Worm (Caenorhabditis elegans) whole organism, mixed stage, embryonic: ENCODE results near the gene ubxn-5.

Experiments
- M03D4.4 ChIP-seq: sonication (generic microtip); optimal IDR thresholded peaks from 2 replicates; lab custom pipeline; 2017; ENCODE audit warnings: mild to moderate bottlenecking, missing genetic modification characterization, missing compliant biosample characterization
- bed-3 ChIP-seq: fragments of 200-800 bp; sonication (Bioruptor generic); optimal IDR thresholded peaks from 3 replicates; lab custom pipeline; 2018; ENCODE audit warnings: mild to moderate bottlenecking, missing genetic modification characterization, moderate library complexity, missing compliant biosample characterization
- blmp-1 ChIP-seq: fragments of 150-350 bp; optimal IDR thresholded peaks from 2 replicates; lab custom pipeline; 2014; ENCODE audit warnings: missing biosample characterization, missing genetic modification characterization
- ceh-39 ChIP-seq: fragments of 150-350 bp; optimal IDR thresholded peaks from 2 replicates; lab custom pipeline; 2014; ENCODE audit warnings: missing biosample characterization, missing genetic modification characterization
- ceh-43 ChIP-seq: fragments of 200-800 bp; sonication (Bioruptor generic); optimal IDR thresholded peaks from 2 replicates; lab custom pipeline; 2018; ENCODE audit warnings: mild to moderate bottlenecking, missing genetic modification characterization, moderate library complexity, missing compliant biosample characterization
- ceh-83 ChIP-seq: fragments of 200-800 bp; sonication (Bioruptor generic); optimal IDR thresholded peaks from 2 replicates; lab custom pipeline; 2018; ENCODE audit warnings: mild to moderate bottlenecking, missing genetic modification characterization, missing compliant biosample characterization
- ces-1 ChIP-seq: fragments of 150-350 bp; optimal IDR thresholded peaks from 2 replicates; lab custom pipeline; 2014; ENCODE audit warnings: missing biosample characterization, missing genetic modification reagents, missing genetic modification characterization
- cnd-1 ChIP-seq: fragments of 200-800 bp; sonication (Bioruptor generic); optimal IDR thresholded peaks from 2 replicates; lab custom pipeline; 2018; ENCODE audit warnings: mild to moderate bottlenecking, missing genetic modification characterization, missing compliant biosample characterization
- drap-1 ChIP-seq: fragments of 200-800 bp; sonication (Bioruptor generic); optimal IDR thresholded peaks from 3 replicates; lab custom pipeline; 2018; ENCODE audit warnings: mild to moderate bottlenecking, missing genetic modification characterization, missing compliant biosample characterization
- elt-1 ChIP-seq: sonication (generic microtip); optimal IDR thresholded peaks from 2 replicates; lab custom pipeline; 2017; ENCODE audit warnings: missing genetic modification characterization, mild to moderate bottlenecking, missing compliant biosample characterization, antibody characterized with exemption, moderate library complexity, borderline replicate concordance; ENCODE audit not compliant: insufficient read depth
- elt-3 ChIP-seq: fragments of 150-350 bp; optimal IDR thresholded peaks from 2 replicates; lab custom pipeline; 2014; ENCODE audit warnings: missing biosample characterization, missing genetic modification characterization
- flh-1 ChIP-seq: fragments of 200-800 bp; sonication (Bioruptor generic); optimal IDR thresholded peaks from 2 replicates; lab custom pipeline; 2018; ENCODE audit warnings: mild to moderate bottlenecking, missing genetic modification characterization, moderate library complexity, missing compliant biosample characterization
- ham-2 ChIP-seq: fragments of 200-800 bp; sonication (Bioruptor generic); optimal IDR thresholded peaks from 2 replicates; lab custom pipeline; 2018; ENCODE audit warnings: mild to moderate bottlenecking, missing genetic modification characterization, missing compliant biosample characterization
- hlh-1 ChIP-seq: fragments of 150-350 bp; optimal IDR thresholded peaks from 2 replicates; lab custom pipeline; 2014; ENCODE audit warnings: missing biosample characterization, missing genetic modification reagents, missing genetic modification characterization
- lin-13 ChIP-seq: fragments of 150-350 bp; optimal IDR thresholded peaks from 2 replicates; lab custom pipeline; 2014; ENCODE audit warnings: missing biosample characterization, missing genetic modification characterization
- lin-32 ChIP-seq: fragments of 200-800 bp; sonication (Bioruptor generic); optimal IDR thresholded peaks from 2 replicates; lab custom pipeline; 2018; ENCODE audit warnings: mild to moderate bottlenecking, missing genetic modification characterization, missing compliant biosample characterization
- lsy-2 ChIP-seq: fragments of 150-350 bp; optimal IDR thresholded peaks from 2 replicates; lab custom pipeline; 2014; ENCODE audit warnings: missing biosample characterization, missing genetic modification characterization
- mab-5 ChIP-seq: fragments of 150-350 bp; optimal IDR thresholded peaks from 2 replicates; lab custom pipeline; 2014; ENCODE audit warnings: missing biosample characterization, missing genetic modification characterization
- mep-1 ChIP-seq: fragments of 150-350 bp; optimal IDR thresholded peaks from 2 replicates; lab custom pipeline; 2017; ENCODE audit warnings: missing biosample characterization, missing genetic modification reagents, missing genetic modification characterization, inconsistent platforms
- mls-2 ChIP-seq: sonication (generic microtip); optimal IDR thresholded peaks from 2 replicates; lab custom pipeline; 2016; ENCODE audit warnings: mild to moderate bottlenecking, missing genetic modification characterization, moderate library complexity, missing compliant biosample characterization
- nhr-12 ChIP-seq: fragments of 150-350 bp; optimal IDR thresholded peaks from 2 replicates; lab custom pipeline; 2014; ENCODE audit warnings: missing biosample characterization, missing genetic modification characterization
- nhr-2 ChIP-seq: fragments of 150-350 bp; optimal IDR thresholded peaks from 2 replicates; lab custom pipeline; 2014; ENCODE audit warnings: missing biosample characterization, missing genetic modification characterization
- nhr-237 ChIP-seq: fragments of 150-350 bp; optimal IDR thresholded peaks from 2 replicates; lab custom pipeline; 2014; ENCODE audit warnings: missing biosample characterization, missing genetic modification characterization
- nhr-28 ChIP-seq: fragments of 150-350 bp; optimal IDR thresholded peaks from 2 replicates; lab custom pipeline; 2014; ENCODE audit warnings: missing biosample characterization, missing genetic modification characterization
- nhr-76 ChIP-seq: sonication (generic microtip); optimal IDR thresholded peaks from 2 replicates; lab custom pipeline; 2017; ENCODE audit warnings: missing biosample characterization, missing genetic modification characterization
- pha-4 ChIP-seq: fragments of 150-350 bp; optimal IDR thresholded peaks from 2 replicates; lab custom pipeline; 2018; ENCODE audit warnings: missing biosample characterization, missing genetic modification reagents, missing genetic modification characterization
- sem-2 ChIP-seq: fragments of 200-800 bp; sonication (Bioruptor generic); optimal IDR thresholded peaks from 2 replicates; lab custom pipeline; 2018; ENCODE audit warnings: mild to moderate bottlenecking, missing genetic modification characterization, missing compliant biosample characterization
- snpc-4 ChIP-seq: fragments of 150-350 bp; optimal IDR thresholded peaks from 2 replicates; lab custom pipeline; 2014; ENCODE audit warnings: missing biosample characterization, missing genetic modification characterization
- sptf-1 ChIP-seq: sonication (generic microtip); optimal IDR thresholded peaks from 2 replicates; lab custom pipeline; 2017; ENCODE audit warnings: mild to moderate bottlenecking, missing genetic modification characterization, moderate library complexity, missing compliant biosample characterization
- tbx-8 ChIP-seq: fragments of 200-800 bp; sonication (Bioruptor generic); optimal IDR thresholded peaks from 2 replicates; lab custom pipeline; 2018; ENCODE audit warnings: mild to moderate bottlenecking, missing genetic modification characterization, moderate library complexity, missing compliant biosample characterization
- unc-120 ChIP-seq: sonication (generic microtip); optimal IDR thresholded peaks from 2 replicates; lab custom pipeline; 2017; ENCODE audit warnings: missing genetic modification characterization, missing compliant biosample characterization; ENCODE audit not compliant: poor library complexity, severe bottlenecking
- unc-39 ChIP-seq: fragments of 150-350 bp; optimal IDR thresholded peaks from 2 replicates; lab custom pipeline; 2014; ENCODE audit warnings: missing biosample characterization, missing genetic modification characterization
- unc-62 ChIP-seq: fragments of 150-350 bp; optimal IDR thresholded peaks from 2 replicates; lab custom pipeline; 2014; ENCODE audit warnings: missing biosample characterization, missing genetic modification reagents, missing genetic modification characterization
- zip-8 ChIP-seq: fragments of 150-350 bp; optimal IDR thresholded peaks from 2 replicates; lab custom pipeline; 2014; ENCODE audit warnings: missing biosample characterization, missing genetic modification characterization
- ztf-11 ChIP-seq: fragments of 150-350 bp; optimal IDR thresholded peaks from 2 replicates; lab custom pipeline; 2014; ENCODE audit warnings: missing biosample characterization, missing genetic modification characterization

Gene ubxn-5

ce11 chrII:10261261-10261660, 27.0 kb upstream of the ubxn-5 start:
- TF ChIP-seq drap-1 (GFP tag; lab: Kevin White, UChicago) (no peak), nhr-237 (tag; lab: Kevin White, UChicago) (no peak), ceh-43 (GFP tag; lab: Kevin White, UChicago) (no peak), tbx-8 (GFP tag; lab: Kevin White, UChicago) (no peak), nhr-76 (tag; lab: Kevin White, UChicago) (no peak), nhr-28 (tag; lab: Kevin White, UChicago) (no peak), hlh-1 (tag; lab: Kevin White, UChicago) (no peak), mep-1 (no peak), elt-1 (tag; lab: Kevin White, UChicago) (no peak)

- TF ChIP-seq lin-13 (no peak), blmp-1 (tag; lab: Kevin White, UChicago) (no peak), hlh-1 (tag; lab: Kevin White, UChicago) (no peak), mab-5 (tag; lab: Kevin White, UChicago) (no peak), nhr-237 (tag; lab: Kevin White, UChicago) (no peak), mls-2 (no peak), unc-39 (tag; lab: Kevin White, UChicago) (no peak), ceh-39 (no peak), sptf-1 (tag; lab: Kevin White, UChicago) (no peak), nhr-76 (tag; lab: Kevin White, UChicago) (no peak), nhr-12 (tag; lab: Kevin White, UChicago) (no peak), M03D4.4 (tag; lab: Kevin White, UChicago) (no peak), unc-120 (no peak), ces-1 (GFP tag; lab: Kevin White, UChicago) (no peak), unc-62 (GFP tag; lab: Kevin White, UChicago) (no peak), nhr-2 (tag; lab: Kevin White, UChicago) (no peak), lsy-2 (no peak), mep-1 (no peak), tbx-8 (GFP tag; lab: Kevin White, UChicago) (no peak)
- TF ChIP-seq, all 35 proteins: peak for 0
Measured at ce11 chrII:10252048-10252447, 17.8 kb upstream of the ubxn-5 start.

- TF ChIP-seq cnd-1 (tag; lab: Kevin White, UChicago) (no peak), unc-120 (no peak), blmp-1 (tag; lab: Kevin White, UChicago) (no peak), snpc-4 (tag; lab: Kevin White, UChicago) (no peak), lin-32 (GFP tag; lab: Kevin White, UChicago) (no peak), lin-13 (no peak), nhr-76 (tag; lab: Kevin White, UChicago) (no peak), zip-8 (tag; lab: Kevin White, UChicago) (no peak), mab-5 (tag; lab: Kevin White, UChicago) (no peak), ham-2 (GFP tag; lab: Kevin White, UChicago) (no peak), sem-2 (GFP tag; lab: Kevin White, UChicago) (no peak), ces-1 (GFP tag; lab: Kevin White, UChicago) (no peak), M03D4.4 (tag; lab: Kevin White, UChicago) (no peak)
- TF ChIP-seq, all 35 proteins: peak for 0
Measured at ce11 chrII:10250966-10251365, 16.7 kb upstream of the ubxn-5 start, which contains the start of gene F54B3.1. Gene F54B3.1 (plus strand): TSS chrII:10251266.

- peak; percentile 83 for TF ChIP-seq lin-13
- TF ChIP-seq elt-1 (tag; lab: Kevin White, UChicago): no peak
- peak; percentile 54 for TF ChIP-seq bed-3 (GFP tag; lab: Kevin White, UChicago)
- peak; percentile 92 for TF ChIP-seq sptf-1 (tag; lab: Kevin White, UChicago)
- TF ChIP-seq sem-2 (GFP tag; lab: Kevin White, UChicago): peak; percentile 24
- no peak for TF ChIP-seq mab-5 (tag; lab: Kevin White, UChicago)
- TF ChIP-seq nhr-76 (tag; lab: Kevin White, UChicago): no peak
- peak; percentile 58 for TF ChIP-seq unc-120
- peak; percentile 62 for TF ChIP-seq lsy-2
- TF ChIP-seq ham-2 (GFP tag; lab: Kevin White, UChicago): peak; percentile 3
- TF ChIP-seq pha-4 (tag; lab: Kevin White, UChicago): peak; percentile 15
- TF ChIP-seq unc-62 (GFP tag; lab: Kevin White, UChicago): peak; percentile 23
- no peak for TF ChIP-seq ceh-43 (GFP tag; lab: Kevin White, UChicago)
- TF ChIP-seq flh-1 (GFP tag; lab: Kevin White, UChicago): no peak
- peak; percentile 80 for TF ChIP-seq mls-2
- TF ChIP-seq elt-3: no peak
- no peak for TF ChIP-seq nhr-12 (tag; lab: Kevin White, UChicago)
- TF ChIP-seq M03D4.4 (tag; lab: Kevin White, UChicago): peak; percentile 73
- TF ChIP-seq mep-1: peak; percentile 87
- TF ChIP-seq lin-32 (GFP tag; lab: Kevin White, UChicago): peak; percentile 67
- TF ChIP-seq ceh-83 (GFP tag; lab: Kevin White, UChicago): no peak
- peak; percentile 71 for TF ChIP-seq ztf-11 (tag; lab: Kevin White, UChicago)
- TF ChIP-seq tbx-8 (GFP tag; lab: Kevin White, UChicago): peak; percentile 12
- TF ChIP-seq cnd-1 (tag; lab: Kevin White, UChicago): peak; percentile 71
- TF ChIP-seq ces-1 (GFP tag; lab: Kevin White, UChicago): peak; percentile 79
- TF ChIP-seq drap-1 (GFP tag; lab: Kevin White, UChicago): peak; percentile 78
- peak; percentile 69 for TF ChIP-seq nhr-237 (tag; lab: Kevin White, UChicago)
- TF ChIP-seq blmp-1 (tag; lab: Kevin White, UChicago): no peak
- peak; percentile 38 for TF ChIP-seq hlh-1 (tag; lab: Kevin White, UChicago)
Measured at ce11 chrII:10248355-10249041, 14.2 kb upstream of the ubxn-5 start, which contains the start of gene atad-3. Gene atad-3 (plus strand): TSS chrII:10248991.
